Worm (Caenorhabditis elegans) whole organism, L4/young adult: Measurements from ENCODE around the gene cest-5.1.
"Not testable (repeated sequence)": the region's sequence is repeated elsewhere in the genome, so short reads cannot be mapped to it uniquely, and the experiment has no call there.

Experiments
- W03F9.2 ChIP-seq: fragments of 150-350 bp; optimal IDR thresholded peaks from 2 replicates; lab custom pipeline; 2014; ENCODE audit warnings: missing biosample characterization, missing genetic modification characterization
- dao-5 ChIP-seq: sonication (generic microtip); optimal IDR thresholded peaks from 2 replicates; lab custom pipeline; 2016; ENCODE audit warnings: missing genotype, missing genetic modification characterization, moderate library complexity, missing compliant biosample characterization
- him-1 ChIP-seq: sonication (generic microtip); optimal IDR thresholded peaks from 2 replicates; lab custom pipeline; 2016; ENCODE audit warnings: missing genotype, missing genetic modification reagents, missing genetic modification characterization, missing compliant biosample characterization

- not testable (repeated sequence) for TF ChIP-seq him-1; W03F9.2 (tag; lab: Kevin White, UChicago); dao-5 (tag; lab: Kevin White, UChicago)
These were observed 33.6 kb downstream of the cest-5.1 start, which contains the start of gene nspb-4 for ce11 chrIV:6597918-6598317.
